Worm (Caenorhabditis elegans) whole organism, midembryonic: ENCODE data around the gene T10G3.3.

ENCODE experiments used
- flt-1 ChIP-seq: fragments of 200-800 bp; sonication (Bioruptor generic); IDR thresholded peaks from 2 replicates; pipeline ENCODE4 v1.3.6; 2022; ENCODE audit warnings: missing genetic modification characterization, missing compliant biosample characterization
- klf-2 ChIP-seq: fragments of 200-800 bp; sonication (Bioruptor generic); conservative IDR thresholded peaks from 2 replicates; pipeline ENCODE4 v1.3.6; 2022; ENCODE audit warnings: missing genetic modification reagents, missing genetic modification characterization, missing compliant biosample characterization
- med-1 ChIP-seq: sonication (generic microtip); optimal IDR thresholded peaks from 2 replicates; lab custom pipeline; 2017; ENCODE audit warnings: missing genetic modification characterization, mild to moderate bottlenecking, missing compliant biosample characterization, antibody characterized with exemption, missing genetic modification reagents; ENCODE audit not compliant: insufficient read depth
- tab-1 ChIP-seq: fragments of 200-800 bp; sonication (Bioruptor generic); IDR thresholded peaks from 2 replicates; pipeline ENCODE4 v1.3.6; 2022; ENCODE audit warnings: missing genetic modification characterization, missing compliant biosample characterization
- ztf-23 ChIP-seq: fragments of 200-800 bp; sonication (Bioruptor generic); IDR thresholded peaks from 2 replicates; pipeline ENCODE4 v1.3.6; 2022; ENCODE audit warnings: missing genetic modification reagents, missing genetic modification characterization, missing compliant biosample characterization
- ztf-29 ChIP-seq: fragments of 200-800 bp; sonication (Bioruptor generic); IDR thresholded peaks from 2 replicates; pipeline ENCODE4 v1.3.6; 2022; ENCODE audit warnings: missing genetic modification reagents, missing genetic modification characterization, missing compliant biosample characterization

DNA sequence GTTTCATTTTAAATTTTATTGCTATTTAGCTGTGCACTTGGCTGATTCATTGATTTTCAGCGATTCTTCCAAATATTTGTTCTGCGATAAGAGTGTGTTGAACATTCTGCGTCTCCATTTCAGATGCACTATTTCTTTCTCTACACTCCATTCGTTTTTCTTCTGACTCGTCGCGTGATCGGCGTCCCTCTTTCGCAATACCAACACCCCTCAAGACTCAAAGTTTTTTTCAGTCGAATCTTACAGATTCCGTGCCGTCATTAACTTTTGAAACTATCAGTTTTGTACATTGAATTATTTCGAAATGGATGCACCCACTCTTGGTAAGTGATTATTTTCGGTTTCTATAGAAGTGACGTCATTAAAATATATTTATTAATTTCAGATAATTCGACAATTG, 27.0 kb downstream of the T10G3.3 start, which contains the start of gene frm-10:
- TF ChIP-seq flt-1 (no peak), ztf-29 (GFP tag; lab: Robert Waterston, UW) (no peak), klf-2 (GFP tag; lab: Robert Waterston, UW) (no peak), tab-1 (GFP tag; lab: Robert Waterston, UW) (no peak), ztf-23 (no peak), med-1 (GFP tag; lab: Kevin White, UChicago) (no peak)
